Worm (Caenorhabditis elegans): Measurements from ENCODE around the gene cyp-31A5.

- TF ChIP-seq flt-1 (GFP tag; IDR thresholded peaks at IDR 0.05) (no peak), ref-1 (GFP tag; conservative IDR thresholded peaks at IDR 0.05) (no peak), ztf-29 (GFP tag; IDR thresholded peaks at IDR 0.05) (no peak), cog-1 (tag; optimal IDR thresholded peaks at IDR 0.05) (no peak)
Measured at ce11 chrIV:13388779-13389178, 12.3 kb upstream of the cyp-31A5 start.

Measured in whole organism, midembryonic.